Fruit fly (Drosophila melanogaster) whole organism, adult: Measurements from ENCODE around the gene defl.

Experiments used
- CG11617 ChIP-seq: fragments of 200-800 bp; sonication (Bioruptor generic); optimal IDR thresholded peaks from 2 replicates; lab custom pipeline; 2017; ENCODE audit warnings: mild to moderate bottlenecking, missing biosample characterization, missing genetic modification reagents, missing genetic modification characterization
- CG14711 ChIP-seq: fragments of 200-800 bp; sonication (Bioruptor generic); optimal IDR thresholded peaks from 2 replicates; lab custom pipeline; 2018; ENCODE audit warnings: missing biosample characterization, mild to moderate bottlenecking, missing genetic modification characterization, moderate library complexity
- CG5204 ChIP-seq: fragments of 200-800 bp; sonication (Bioruptor generic); optimal IDR thresholded peaks from 2 replicates; lab custom pipeline; 2016; ENCODE audit warnings: missing biosample characterization, missing genetic modification characterization
- CG7101 ChIP-seq: fragments of 200-800 bp; sonication (Bioruptor generic); optimal IDR thresholded peaks from 2 replicates; lab custom pipeline; 2018; ENCODE audit warnings: missing biosample characterization, mild to moderate bottlenecking, missing genetic modification characterization, moderate library complexity
- Hr96 ChIP-seq: fragments of 200-800 bp; sonication (Bioruptor generic); optimal IDR thresholded peaks from 2 replicates; lab custom pipeline; 2016; ENCODE audit warnings: missing biosample characterization, missing genetic modification characterization
- Mnt ChIP-seq: fragments of 200-800 bp; sonication (Bioruptor generic); optimal IDR thresholded peaks from 2 replicates; lab custom pipeline; 2016; ENCODE audit warnings: missing biosample characterization, mild to moderate bottlenecking, missing genetic modification characterization
- cic ChIP-seq: fragments of 200-800 bp; sonication (Bioruptor generic); optimal IDR thresholded peaks from 2 replicates; lab custom pipeline; 2017; ENCODE audit warnings: missing biosample characterization, mild to moderate bottlenecking, missing genetic modification characterization, moderate library complexity
- toe ChIP-seq: fragments of 200-800 bp; sonication (Bioruptor generic); optimal IDR thresholded peaks from 2 replicates; lab custom pipeline; 2016; ENCODE audit warnings: missing biosample characterization, missing genetic modification characterization

- TF ChIP-seq CG7101 (tag; lab: Kevin White, UChicago) (no peak), Hr96 (GFP tag; lab: Kevin White, UChicago) (no peak), CG14711 (tag; lab: Kevin White, UChicago) (no peak), CG11617 (no peak), cic (GFP tag; lab: Kevin White, UChicago) (no peak), CG5204 (no peak), toe (GFP tag; lab: Kevin White, UChicago) (no peak), Mnt (GFP tag; lab: Kevin White, UChicago) (no peak)
Observed at dm6 chr3L:9733563-9733962, 10.3 kb downstream of the defl start, which contains the start of gene CG6749.
